Fruit fly (Drosophila melanogaster): Measurements from ENCODE around the gene mab-21.

The mab-21 gene

dm6 chrX:5995951-5996350, 17.0 kb downstream of the mab-21 start (continued):
- TF ChIP-seq trh (GFP tag; optimal IDR thresholded peaks at IDR 0.05) (no peak), grn (GFP tag; optimal IDR thresholded peaks at IDR 0.05) (no peak), HLHmδ (GFP tag; optimal IDR thresholded peaks at IDR 0.05) (no peak), Rfx (GFP tag; IDR thresholded peaks at IDR 0.05) (0 out of 2 replicates have a peak, but pooled peaks have one; percentile 13), MBD-R2 (GFP tag; IDR thresholded peaks at IDR 0.05) (no peak), CG12391 (tag; optimal IDR thresholded peaks at IDR 0.05) (peak; percentile 39), CkIIα-i1 (GFP tag; IDR thresholded peaks at IDR 0.05) (no peak), CHES-1-like (GFP tag; optimal IDR thresholded peaks at IDR 0.05) (no peak), CG15514 (GFP tag; optimal IDR thresholded peaks at IDR 0.05) (no peak), CG2120 (GFP tag; optimal IDR thresholded peaks at IDR 0.05) (no peak), wdn (GFP tag; IDR thresholded peaks at IDR 0.05) (no peak), lilli (GFP tag; optimal IDR thresholded peaks at IDR 0.05) (no peak), Side (GFP tag; optimal IDR thresholded peaks at IDR 0.05) (no peak), CG11695 (GFP tag; IDR thresholded peaks at IDR 0.05) (0 out of 3 replicates have a peak, but pooled peaks have one; percentile 30), CG10543 (GFP tag; optimal IDR thresholded peaks at IDR 0.05) (no peak), CG8290 (GFP tag; optimal IDR thresholded peaks at IDR 0.05) (no peak), CG8290 (tag; optimal IDR thresholded peaks at IDR 0.05) (no peak), salm (tag; optimal IDR thresholded peaks at IDR 0.05) (no peak), lola (GFP tag; optimal IDR thresholded peaks at IDR 0.05) (peak in 1 of 3 experiments; percentile 27), CG14050 (GFP tag; IDR thresholded peaks at IDR 0.05) (no peak), CG11085 (GFP tag; IDR thresholded peaks at IDR 0.05) (no peak), CG1603 (tag; optimal IDR thresholded peaks at IDR 0.05) (no peak), ato (GFP tag; IDR thresholded peaks at IDR 0.05; ENCODE audit: partially characterized antibody) (no peak), Asciz (GFP tag; optimal IDR thresholded peaks at IDR 0.05) (no peak), Atf6 (GFP tag; IDR thresholded peaks at IDR 0.05) (no peak), CG10147 (GFP tag; optimal IDR thresholded peaks at IDR 0.05) (no peak), ash1 (GFP tag; optimal IDR thresholded peaks at IDR 0.05) (no peak), CG8924 (tag; optimal IDR thresholded peaks at IDR 0.05) (peak; percentile 35), Tbp (GFP tag; optimal IDR thresholded peaks at IDR 0.05) (no peak), hb (GFP tag; IDR thresholded peaks at IDR 0.05; ENCODE audit: partially characterized antibody) (no peak), insv (GFP tag; optimal IDR thresholded peaks at IDR 0.05) (no peak), D19B (GFP tag; optimal IDR thresholded peaks at IDR 0.05) (peak; percentile 48), CG1602 (GFP tag; optimal IDR thresholded peaks at IDR 0.05) (no peak), CG7987 (GFP tag; optimal IDR thresholded peaks at IDR 0.05) (no peak), chm (GFP tag; IDR thresholded peaks at IDR 0.05) (no peak), shn (GFP tag; optimal IDR thresholded peaks at IDR 0.05) (no peak), odd (GFP tag; optimal IDR thresholded peaks at IDR 0.05) (no peak), Hr39 (optimal IDR thresholded peaks at IDR 0.05) (no peak), sima (GFP tag; optimal IDR thresholded peaks at IDR 0.05) (no peak), trem (tag; optimal IDR thresholded peaks at IDR 0.05) (no peak), danr (GFP tag; IDR thresholded peaks at IDR 0.05) (no peak), stc (GFP tag; IDR thresholded peaks at IDR 0.05) (no peak), CG10431 (GFP tag; optimal IDR thresholded peaks at IDR 0.05) (no peak), row (GFP tag; IDR thresholded peaks at IDR 0.05) (peak; percentile 63), H2.0 (GFP tag; IDR thresholded peaks at IDR 0.05) (peak; percentile 48; the same call in 1 of the 2 replicates), CG1529 (GFP tag; optimal IDR thresholded peaks at IDR 0.05) (no peak), eyg (GFP tag; optimal IDR thresholded peaks at IDR 0.05) (no peak), Rx (GFP tag; IDR thresholded peaks at IDR 0.05) (no peak), ab (GFP tag; optimal IDR thresholded peaks at IDR 0.05) (no peak), C15 (GFP tag; IDR thresholded peaks at IDR 0.05) (no peak), nerfin-1 (tag; optimal IDR thresholded peaks at IDR 0.05) (no peak), toy (GFP tag; IDR thresholded peaks at IDR 0.05) (no peak), CG2199 (GFP tag; IDR thresholded peaks at IDR 0.05) (no peak)
